Worm (Caenorhabditis elegans): Measurements from ENCODE around the gene F09E5.3.
A peak's percentile ranks its signal among the peaks of the same experiment; 100 is the strongest.

Gene F09E5.3

ce11 chrII:5353642-5354041 lies 20.2 kb upstream of the F09E5.3 start (continued):
- TF ChIP-seq Y95B8A.8 (GFP tag; IDR thresholded peaks at IDR 0.05): 0 out of 2 replicates have a peak, but pooled peaks have one; percentile 75
- TF ChIP-seq sdz-38 (tag; optimal IDR thresholded peaks at IDR 0.05): no peak
- no peak for TF ChIP-seq F39B2.1 (GFP tag; IDR thresholded peaks at IDR 0.05)
- TF ChIP-seq lin-35 (GFP tag; optimal IDR thresholded peaks at IDR 0.05): no peak
- TF ChIP-seq unc-62 (GFP tag; optimal IDR thresholded peaks at IDR 0.05): no peak
- no peak for TF ChIP-seq sea-2 (GFP tag; IDR thresholded peaks at IDR 0.05)
- TF ChIP-seq dpl-1 (GFP tag; optimal IDR thresholded peaks at IDR 0.05): no peak
- peak; percentile 85 for TF ChIP-seq hrde-1 (tag; optimal IDR thresholded peaks at IDR 0.05; ENCODE audit: borderline replicate concordance)
- no peak for TF ChIP-seq ama-1 (optimal IDR thresholded peaks at IDR 0.05)
- peak; percentile 48 to 64 for TF ChIP-seq ama-1 (GFP tag; optimal IDR thresholded peaks at IDR 0.05)
- TF ChIP-seq mes-4 (tag; optimal IDR thresholded peaks at IDR 0.05): peak; percentile 78
- 0 out of 2 replicates have a peak, but pooled peaks have one; percentile 62 for TF ChIP-seq nfya-2 (GFP tag; IDR thresholded peaks at IDR 0.05)
- peak; percentile 61 for TF ChIP-seq ztf-26 (tag; optimal IDR thresholded peaks at IDR 0.05)
- no peak for TF ChIP-seq lir-1 (GFP tag; conservative IDR thresholded peaks at IDR 0.05)
- peak; percentile 93 for TF ChIP-seq B0336.3 (GFP tag; IDR thresholded peaks at IDR 0.05)
- TF ChIP-seq aptf-3 (GFP tag; IDR thresholded peaks at IDR 0.05): peak; percentile 98
- peak; percentile 9 for TF ChIP-seq ceh-27 (GFP tag; optimal IDR thresholded peaks at IDR 0.05)
- no peak for TF ChIP-seq snpc-3.4 (tag; optimal IDR thresholded peaks at IDR 0.05)
- no peak for TF ChIP-seq nfya-1 (tag; optimal IDR thresholded peaks at IDR 0.05; ENCODE audit: borderline replicate concordance, insufficient read depth)
- peak; percentile 77 for TF ChIP-seq F57C9.4 (tag; optimal IDR thresholded peaks at IDR 0.05)
- TF ChIP-seq mcd-1 (GFP tag; IDR thresholded peaks at IDR 0.05): no peak
- TF ChIP-seq F10E7.11 (tag; optimal IDR thresholded peaks at IDR 0.05): peak; percentile 95
- TF ChIP-seq gei-17 (GFP tag; optimal IDR thresholded peaks at IDR 0.05): no peak
- no peak for TF ChIP-seq lag-1 (GFP tag; IDR thresholded peaks at IDR 0.05)
- TF ChIP-seq nhr-80 (tag; optimal IDR thresholded peaks at IDR 0.05): no peak
- TF ChIP-seq nhr-90 (tag; optimal IDR thresholded peaks at IDR 0.05): peak; percentile 85
- TF ChIP-seq bed-1 (GFP tag; IDR thresholded peaks at IDR 0.05): no peak
- TF ChIP-seq Y67H2A.10 (GFP tag; conservative IDR thresholded peaks at IDR 0.05): no peak
- TF ChIP-seq tbx-9 (tag; optimal IDR thresholded peaks at IDR 0.05; ENCODE audit: borderline replicate concordance): no peak
- TF ChIP-seq hlh-12 (tag; optimal IDR thresholded peaks at IDR 0.05): peak; percentile 37
- TF ChIP-seq madf-6 (GFP tag; IDR thresholded peaks at IDR 0.05): peak; percentile 72
- peak; percentile 77 for TF ChIP-seq pbrm-1 (GFP tag; IDR thresholded peaks at IDR 0.05)
- peak; percentile 84 for TF ChIP-seq dpff-1 (tag; optimal IDR thresholded peaks at IDR 0.05)
- TF ChIP-seq aptf-2 (GFP tag; conservative IDR thresholded peaks at IDR 0.05): no peak
- TF ChIP-seq die-1 (tag; optimal IDR thresholded peaks at IDR 0.05): peak; percentile 88
- TF ChIP-seq ceh-79 (tag; optimal IDR thresholded peaks at IDR 0.05): peak; percentile 78
- TF ChIP-seq madf-10 (tag; optimal IDR thresholded peaks at IDR 0.05): peak; percentile 28
- TF ChIP-seq ztf-3 (GFP tag; optimal IDR thresholded peaks at IDR 0.05): no peak
- peak; percentile 39; the same call in 1 of the 2 replicates for TF ChIP-seq cebp-1 (GFP tag; IDR thresholded peaks at IDR 0.05)
- peak; percentile 66 for TF ChIP-seq cebp-1 (tag; optimal IDR thresholded peaks at IDR 0.05)
- TF ChIP-seq pha-4 (tag; optimal IDR thresholded peaks at IDR 0.05): no peak
- no peak for TF ChIP-seq nhr-120 (GFP tag; IDR thresholded peaks at IDR 0.05)
- TF ChIP-seq ztf-18 (tag; optimal IDR thresholded peaks at IDR 0.05): peak; percentile 46
- TF ChIP-seq snpc-4 (GFP tag; optimal IDR thresholded peaks at IDR 0.05): peak; percentile 8
- TF ChIP-seq snpc-4 (tag; optimal IDR thresholded peaks at IDR 0.05): peak in 3 of 4 experiments; percentile 38 to 52 (median 49)
- TF ChIP-seq hsf-1 (GFP tag; IDR thresholded peaks at IDR 0.05): peak; percentile 64
- TF ChIP-seq chd-7 (tag; optimal IDR thresholded peaks at IDR 0.05): peak; percentile 76
- TF ChIP-seq F57A8.1 (GFP tag; optimal IDR thresholded peaks at IDR 0.05): peak; percentile 27
- TF ChIP-seq egl-44 (GFP tag; IDR thresholded peaks at IDR 0.05): peak; percentile 64; the same call in 1 of the 2 replicates
- TF ChIP-seq lsl-1 (GFP tag; optimal IDR thresholded peaks at IDR 0.05): peak; percentile 44

Data from whole organism, young adult.